Worm (Caenorhabditis elegans): ENCODE results near the gene srbc-3.

DNA sequence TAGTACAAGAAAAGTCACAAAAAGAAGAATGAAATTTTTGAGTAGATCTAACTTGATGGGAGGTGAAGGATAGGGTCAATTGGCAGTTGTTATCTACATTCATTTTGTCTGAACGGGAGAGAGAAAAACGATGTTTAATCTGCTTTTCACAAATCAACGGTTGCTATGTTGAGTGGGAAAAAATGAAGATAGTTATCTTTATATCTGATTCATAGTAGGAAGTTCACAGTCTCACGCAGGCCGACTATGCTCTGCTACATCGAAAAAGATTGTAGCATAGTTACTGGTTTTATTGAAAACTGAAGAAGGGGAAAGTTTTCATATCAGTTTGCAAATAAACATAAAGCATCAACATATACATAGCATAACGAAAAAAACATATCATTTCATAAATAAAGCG lies 47.3 kb downstream of the srbc-3 start:
- TF ChIP-seq nhr-237 (tag; optimal IDR thresholded peaks at IDR 0.05) (no peak), unc-120 (tag; optimal IDR thresholded peaks at IDR 0.05; ENCODE audit: poor library complexity, severe bottlenecking) (no peak), ztf-11 (tag; optimal IDR thresholded peaks at IDR 0.05) (no peak), unc-62 (GFP tag; optimal IDR thresholded peaks at IDR 0.05) (no peak), elt-1 (tag; optimal IDR thresholded peaks at IDR 0.05; ENCODE audit: borderline replicate concordance, insufficient read depth) (no peak), nhr-76 (tag; optimal IDR thresholded peaks at IDR 0.05) (no peak), unc-39 (tag; optimal IDR thresholded peaks at IDR 0.05) (no peak), nhr-28 (tag; optimal IDR thresholded peaks at IDR 0.05) (no peak), ham-2 (GFP tag; optimal IDR thresholded peaks at IDR 0.05) (no peak), pha-4 (tag; optimal IDR thresholded peaks at IDR 0.05) (no peak), mep-1 (tag; optimal IDR thresholded peaks at IDR 0.05) (no peak), lin-32 (GFP tag; optimal IDR thresholded peaks at IDR 0.05) (no peak), elt-3 (tag; optimal IDR thresholded peaks at IDR 0.05) (no peak)
